Fruit fly (Drosophila melanogaster) whole organism: ENCODE data around the gene CG18301.

Source experiments
- CG8478 ChIP-seq: fragments of >200 bp; optimal IDR thresholded peaks from 2 replicates; lab custom pipeline; 2018; ENCODE audit warnings: inconsistent platforms
- Dll ChIP-seq: fragments of >200 bp; optimal IDR thresholded peaks from 2 replicates; lab custom pipeline; 2017
- EcR ChIP-seq, 2 experiments: fragments of >200 bp; optimal IDR thresholded peaks; 2 replicates each; lab custom pipeline; 2017; ENCODE audit warnings: missing biosample characterization in 2 of 2, missing genetic modification characterization in 2 of 2, missing genetic modification reagents in 2 of 2
- pan ChIP-seq: fragments of >200 bp; optimal IDR thresholded peaks from 2 replicates; lab custom pipeline; 2017
- psq ChIP-seq: fragments of >200 bp; optimal IDR thresholded peaks from 2 replicates; lab custom pipeline; 2017
- usp ChIP-seq: fragments of >200 bp; optimal IDR thresholded peaks from 2 replicates; lab custom pipeline; 2017; ENCODE audit warnings: missing biosample characterization, missing genetic modification characterization, mixed read lengths

The CG18301 gene

DNA sequence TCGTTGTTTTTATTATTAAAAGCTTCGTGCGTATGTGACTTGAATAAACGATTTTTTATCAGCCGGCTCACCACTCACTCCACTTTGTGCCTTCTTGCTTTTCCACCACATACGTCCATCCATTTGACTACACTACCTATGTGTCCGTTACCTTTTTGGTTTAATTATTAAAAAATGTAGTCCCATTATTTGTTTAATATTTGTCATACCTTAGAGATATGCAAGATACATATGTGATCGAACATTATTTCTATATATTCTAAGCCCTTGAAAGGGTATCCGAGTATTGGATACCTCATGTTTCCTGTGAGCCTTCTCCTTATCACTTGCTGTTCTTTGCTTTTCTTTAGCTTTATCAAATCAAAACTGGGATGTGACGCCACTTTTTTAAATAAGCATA is 12.4 kb upstream of the CG18301 start:
- TF ChIP-seq CG8478 (lab: Kevin White, UChicago), result no peak
- no peak for TF ChIP-seq usp
- TF ChIP-seq psq (lab: Kevin White, UChicago), result no peak
- no peak for TF ChIP-seq pan (lab: Kevin White, UChicago)
- TF ChIP-seq Dll (lab: Kevin White, UChicago), result no peak
- no peak for TF ChIP-seq EcR (GFP tag; optimal IDR thresholded peaks at IDR 0.05; lab: Kevin White, UChicago)

DNA sequence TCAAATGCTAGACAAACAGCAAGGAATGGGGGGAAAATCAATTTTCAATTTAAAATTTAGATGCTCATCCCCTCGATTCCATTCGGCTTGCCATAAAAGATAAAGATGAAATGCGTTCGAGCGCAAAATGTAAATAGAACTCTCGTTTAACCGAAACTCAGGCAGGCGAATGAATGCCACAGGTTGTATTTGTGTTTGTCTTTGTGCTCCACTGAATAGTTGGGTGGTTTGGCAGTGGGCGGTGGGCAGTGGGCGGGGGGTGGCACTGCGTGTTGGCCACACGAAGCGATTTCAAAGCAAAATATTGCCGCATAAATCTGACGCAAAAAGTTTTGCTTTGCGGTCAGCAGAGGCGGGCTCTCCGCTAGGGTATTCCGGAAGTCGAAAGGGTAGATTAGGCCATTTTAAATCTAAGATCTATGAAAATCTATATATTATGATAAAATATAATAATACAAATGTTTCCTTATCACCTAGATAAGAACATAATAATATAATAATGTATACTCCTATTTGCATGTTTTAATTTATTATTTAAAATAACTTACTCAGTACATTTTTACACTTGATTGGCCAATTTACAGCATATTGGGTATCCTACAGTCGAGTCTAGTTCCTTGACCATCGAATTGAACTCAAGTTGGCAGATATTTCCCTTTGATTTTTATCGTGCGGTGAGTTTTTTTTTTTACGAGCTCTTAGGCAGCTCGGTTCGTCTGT is 9.3 kb upstream of the CG18301 start:
- TF ChIP-seq EcR (GFP tag; optimal IDR thresholded peaks at IDR 0.05; lab: Kevin White, UChicago) (no peak), psq (lab: Kevin White, UChicago) (no peak), Dll (lab: Kevin White, UChicago) (no peak), pan (lab: Kevin White, UChicago) (no peak), CG8478 (lab: Kevin White, UChicago) (no peak)

DNA sequence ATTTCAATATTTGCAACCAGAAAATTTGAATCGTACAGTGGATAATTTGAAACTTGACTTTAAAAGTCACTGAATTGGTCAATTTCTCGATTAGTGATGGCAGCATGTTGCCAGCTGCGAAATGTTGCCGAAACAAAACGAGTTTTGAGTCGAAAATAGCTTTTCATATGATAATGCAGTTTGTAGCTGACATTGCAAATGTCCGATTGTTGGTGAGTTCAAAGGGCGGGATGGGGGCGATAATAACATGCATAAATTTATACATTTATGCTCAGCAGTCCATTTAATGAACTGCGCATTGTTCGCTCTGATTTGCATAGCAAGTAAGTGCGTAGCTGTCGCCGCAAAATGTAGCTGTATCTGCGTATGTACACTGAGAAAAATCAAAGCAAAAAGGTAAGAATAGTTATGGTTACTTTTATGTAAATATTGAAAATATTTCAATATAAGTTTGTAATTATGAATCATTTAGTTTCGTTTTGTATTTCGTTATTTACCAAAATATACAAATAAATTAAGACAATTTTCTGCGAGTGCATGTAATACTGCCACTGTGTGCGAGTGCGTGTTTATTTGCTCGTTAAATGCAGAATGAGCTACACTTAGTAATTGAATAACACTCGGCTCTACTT is 4.6 kb upstream of the CG18301 start, which contains the start of gene Lip4:
Lip4 (plus strand) TSS at position 620 of the 632 bp plus-strand sequence.
- TF ChIP-seq psq (lab: Kevin White, UChicago), result no peak
- no peak for TF ChIP-seq EcR (GFP tag; optimal IDR thresholded peaks at IDR 0.05; lab: Kevin White, UChicago)

DNA sequence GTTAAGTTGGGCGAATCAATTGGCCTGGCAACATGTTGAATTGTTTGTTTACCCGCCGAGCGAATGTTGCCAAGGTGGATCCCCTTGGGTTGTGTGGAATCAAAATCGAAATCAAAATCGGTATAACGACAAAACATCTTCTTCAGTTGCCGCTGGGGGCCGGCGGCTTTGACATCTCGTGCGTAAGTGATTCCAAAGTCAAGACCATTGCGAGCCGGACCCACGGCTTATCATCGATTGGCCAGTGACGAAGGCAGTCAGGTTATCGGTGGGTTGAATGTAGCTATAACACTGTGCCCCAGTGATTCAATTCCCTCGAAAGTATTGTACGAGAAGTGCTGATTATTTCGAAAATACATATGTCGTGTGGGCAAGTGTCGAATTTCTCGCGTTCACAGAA is 2.6 kb upstream of the CG18301 start:
- no peak for TF ChIP-seq Dll (lab: Kevin White, UChicago)
- TF ChIP-seq EcR (GFP tag; optimal IDR thresholded peaks at IDR 0.05; lab: Kevin White, UChicago), result no peak
- TF ChIP-seq pan (lab: Kevin White, UChicago), result no peak
- TF ChIP-seq CG8478 (lab: Kevin White, UChicago), result no peak
- TF ChIP-seq usp, result no peak
- no peak for TF ChIP-seq psq (lab: Kevin White, UChicago)

DNA sequence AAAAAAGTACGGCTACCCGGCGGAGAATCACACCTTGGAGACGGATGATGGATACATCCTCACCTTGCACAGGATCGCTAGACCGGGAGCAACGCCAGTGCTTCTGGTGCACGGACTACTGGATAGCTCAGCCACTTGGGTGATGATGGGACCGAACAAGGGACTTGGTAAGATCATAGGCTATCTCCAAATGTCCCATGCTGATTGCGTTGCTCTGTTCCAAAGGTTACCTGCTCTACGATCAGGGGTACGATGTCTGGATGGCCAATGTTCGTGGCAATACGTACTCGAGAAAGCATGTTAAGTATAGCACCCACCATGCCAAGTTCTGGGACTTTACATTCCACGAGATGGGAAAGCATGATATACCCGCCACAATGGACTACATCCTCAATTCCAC is 1.5 kb upstream of the CG18301 start:
- TF ChIP-seq EcR (GFP tag; optimal IDR thresholded peaks at IDR 0.05; lab: Kevin White, UChicago), result no peak
- TF ChIP-seq usp, result no peak
- TF ChIP-seq psq (lab: Kevin White, UChicago), result no peak
- TF ChIP-seq CG8478 (lab: Kevin White, UChicago), result no peak
- TF ChIP-seq pan (lab: Kevin White, UChicago), result no peak
- no peak for TF ChIP-seq Dll (lab: Kevin White, UChicago)

DNA sequence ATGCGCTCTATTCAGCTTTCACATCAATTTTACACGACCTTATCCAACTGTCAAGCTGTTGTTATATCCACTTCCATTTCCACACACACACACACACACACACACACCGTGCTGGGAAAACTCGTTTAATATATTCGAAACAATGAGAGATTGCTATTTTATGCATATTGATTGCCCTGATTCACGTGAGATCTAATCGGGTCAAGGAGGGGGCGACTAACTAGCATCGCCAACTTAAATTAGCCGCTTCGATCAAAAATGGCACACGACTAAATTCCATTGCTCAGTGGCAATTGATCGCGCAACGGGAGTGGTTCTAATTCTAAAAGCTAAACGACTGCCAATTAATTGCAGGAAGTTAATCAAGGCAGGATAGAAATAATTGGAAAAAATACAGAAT is 2.4 kb downstream of the CG18301 start, which contains the start of gene CG18302:
CG18302 (plus strand) TSS at position 301 of the 400 bp plus-strand sequence.
- no peak for TF ChIP-seq pan (lab: Kevin White, UChicago)
- TF ChIP-seq CG8478 (lab: Kevin White, UChicago), result no peak
- no peak for TF ChIP-seq psq (lab: Kevin White, UChicago)
- no peak for TF ChIP-seq usp
- no peak for TF ChIP-seq EcR (GFP tag; optimal IDR thresholded peaks at IDR 0.05; lab: Kevin White, UChicago)
- no peak for TF ChIP-seq Dll (lab: Kevin White, UChicago)

DNA sequence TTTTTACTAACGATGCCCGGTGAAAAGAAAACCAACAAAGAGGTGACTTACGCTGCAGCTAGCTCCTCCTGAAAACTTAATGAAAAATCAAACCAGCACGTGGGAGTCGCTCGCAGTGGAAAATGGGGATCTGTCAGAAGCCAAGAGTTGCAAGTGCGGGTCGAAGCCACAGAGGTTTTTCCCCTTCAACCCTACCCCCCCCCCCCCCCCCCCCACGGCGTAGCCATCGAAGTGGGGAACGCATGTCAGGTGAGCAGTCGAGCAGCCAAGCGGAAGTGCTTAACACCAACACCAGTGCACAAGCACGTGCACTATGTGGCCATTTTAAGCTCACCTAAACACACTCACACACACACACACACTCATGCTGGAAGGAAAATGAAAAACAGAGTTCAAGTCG is 7.7 kb downstream of the CG18301 start:
- no peak for TF ChIP-seq EcR (GFP tag; optimal IDR thresholded peaks at IDR 0.05; lab: Kevin White, UChicago)
- TF ChIP-seq Dll (lab: Kevin White, UChicago), result no peak
- TF ChIP-seq psq (lab: Kevin White, UChicago), result no peak
- no peak for TF ChIP-seq CG8478 (lab: Kevin White, UChicago)
- TF ChIP-seq usp, result no peak
- TF ChIP-seq pan (lab: Kevin White, UChicago), result no peak

DNA sequence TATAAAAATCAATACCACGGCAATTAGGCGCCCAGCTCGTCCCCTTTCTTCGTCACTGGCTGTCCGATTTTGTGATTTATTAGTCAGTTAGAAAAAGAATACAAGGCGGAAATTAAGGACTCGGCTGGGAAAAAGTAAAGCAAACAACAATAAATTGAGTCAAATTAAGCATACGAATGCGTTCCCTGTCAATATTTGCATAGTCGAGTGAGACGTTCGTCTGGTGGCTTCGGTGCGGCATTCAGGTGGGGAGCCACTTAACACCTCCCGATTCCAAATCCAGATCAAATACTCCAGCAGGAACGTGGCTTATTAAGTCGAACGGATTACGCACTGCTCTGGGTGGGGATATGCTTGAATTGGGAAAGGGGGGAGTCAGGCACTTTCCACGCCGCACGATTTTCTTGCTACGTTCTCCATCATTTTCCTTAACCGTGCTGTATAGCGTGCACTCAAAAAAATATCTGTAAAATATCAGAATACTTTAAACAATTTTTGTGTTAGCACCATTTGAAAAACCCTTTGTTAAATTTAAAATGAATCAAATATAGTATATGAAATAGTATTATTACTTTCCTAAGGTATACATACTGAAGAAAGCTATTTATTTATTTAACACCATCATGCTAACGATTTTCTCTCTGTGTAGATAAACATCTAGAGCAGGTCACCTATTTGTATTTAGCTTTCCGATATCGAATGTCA is 11.6 kb downstream of the CG18301 start:
- TF ChIP-seq usp (no peak), CG8478 (lab: Kevin White, UChicago) (no peak), pan (lab: Kevin White, UChicago) (no peak), psq (lab: Kevin White, UChicago) (no peak), EcR (GFP tag; optimal IDR thresholded peaks at IDR 0.05; lab: Kevin White, UChicago) (no peak), Dll (lab: Kevin White, UChicago) (no peak)

DNA sequence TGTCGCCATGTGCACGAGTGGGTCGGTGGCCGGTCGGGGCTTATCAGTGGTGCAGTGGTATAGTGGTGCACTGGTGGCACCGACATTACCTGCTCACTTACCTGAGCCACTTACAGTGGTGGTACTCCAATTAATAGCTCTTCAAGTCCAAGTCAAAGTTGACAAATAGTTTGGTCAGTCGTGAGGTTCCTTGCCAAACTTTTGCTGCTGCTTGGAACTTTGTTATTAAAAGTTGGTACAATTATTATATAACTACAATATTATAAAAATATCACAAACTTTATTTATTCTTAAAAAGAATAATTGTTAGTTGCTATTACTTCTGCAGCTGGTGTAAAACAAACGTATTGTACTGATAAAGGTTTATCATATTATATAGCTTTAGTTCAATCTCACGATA is 12.4 kb downstream of the CG18301 start:
- TF ChIP-seq Dll (lab: Kevin White, UChicago) (no peak), usp (no peak), CG8478 (lab: Kevin White, UChicago) (no peak), psq (lab: Kevin White, UChicago) (no peak)

DNA sequence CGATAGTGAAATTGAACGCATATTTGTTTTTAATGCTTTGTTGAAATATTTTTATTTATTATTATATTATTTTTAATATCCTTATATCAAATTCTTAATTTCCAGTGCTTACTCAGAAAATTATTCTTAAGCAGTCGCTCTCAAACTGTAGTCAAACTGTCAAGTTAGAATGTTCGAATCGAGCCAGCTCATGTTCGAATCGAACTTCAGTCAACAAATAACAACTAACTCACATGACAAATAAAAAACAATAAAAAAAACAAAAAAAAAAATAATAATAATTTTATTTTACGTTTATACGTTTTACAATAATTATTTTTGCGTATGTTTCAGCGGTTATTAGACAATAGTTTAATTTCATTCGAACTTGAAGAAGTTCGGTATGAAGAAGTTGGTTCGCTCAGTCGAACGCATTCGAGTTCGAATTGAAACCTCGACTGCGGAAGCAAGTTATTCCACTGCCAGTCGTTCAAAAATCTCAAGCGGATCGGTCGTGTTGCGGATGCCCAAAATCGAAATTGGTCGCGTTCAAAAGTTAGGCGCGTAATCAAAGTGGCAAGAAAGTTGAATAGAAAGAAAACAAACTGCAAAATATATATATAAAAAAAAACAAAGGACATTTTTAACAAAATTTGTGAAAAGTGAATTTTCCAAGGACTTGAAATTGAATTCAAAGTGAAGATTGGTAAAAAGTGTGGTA is 12.9 kb downstream of the CG18301 start, which contains the start of gene Trim9:
Trim9 (plus strand) TSS at position 463 of the 700 bp plus-strand sequence.
- TF ChIP-seq Dll (lab: Kevin White, UChicago) (no peak), EcR (GFP tag; optimal IDR thresholded peaks at IDR 0.05; lab: Kevin White, UChicago) (no peak), psq (lab: Kevin White, UChicago) (no peak), pan (lab: Kevin White, UChicago) (no peak), CG8478 (lab: Kevin White, UChicago) (no peak), usp (no peak)
